Worm (Caenorhabditis elegans) whole organism, L4 larva: ENCODE results near the gene B0244.4.

Experiments
- ama-1 ChIP-seq: fragments of 150-350 bp; optimal IDR thresholded peaks from 2 replicates; lab custom pipeline; 2014; ENCODE audit warnings: inconsistent platforms, mixed read lengths
- ceh-44 ChIP-seq: fragments of 200-800 bp; sonication (Bioruptor generic); IDR thresholded peaks from 2 replicates; pipeline ENCODE4 v1.3.6; 2022; ENCODE audit warnings: missing genetic modification reagents, missing genetic modification characterization, missing compliant biosample characterization
- ceh-82 ChIP-seq: sonication (generic microtip); optimal IDR thresholded peaks from 2 replicates; lab custom pipeline; 2017; ENCODE audit warnings: missing biosample characterization, missing genetic modification characterization
- cey-2 ChIP-seq: sonication (generic microtip); optimal IDR thresholded peaks from 3 replicates; lab custom pipeline; 2017; ENCODE audit warnings: missing genetic modification characterization, mild to moderate bottlenecking, missing compliant biosample characterization, antibody characterized with exemption, borderline replicate concordance; ENCODE audit not compliant: insufficient read depth
- dpl-1 ChIP-seq: fragments of 150-350 bp; optimal IDR thresholded peaks from 2 replicates; lab custom pipeline; 2014; ENCODE audit warnings: missing biosample characterization, missing genetic modification reagents, missing genetic modification characterization
- egl-43 ChIP-seq: fragments of 200-800 bp; sonication (Bioruptor generic); IDR thresholded peaks from 2 replicates; pipeline ENCODE4 v1.3.6; 2022; ENCODE audit warnings: missing genetic modification reagents, missing genetic modification characterization, missing compliant biosample characterization
- lin-39 ChIP-seq: fragments of 150-350 bp; optimal IDR thresholded peaks from 2 replicates; lab custom pipeline; 2014; ENCODE audit warnings: missing biosample characterization, missing genetic modification reagents, missing genetic modification characterization
- skn-1 ChIP-seq: fragments of 150-350 bp; optimal IDR thresholded peaks from 2 replicates; lab custom pipeline; 2014; ENCODE audit warnings: missing biosample characterization, missing genetic modification characterization
- snpc-1.2 ChIP-seq: fragments of 200-800 bp; sonication (Bioruptor generic); IDR thresholded peaks from 2 replicates; pipeline ENCODE4 v1.3.6; 2022; ENCODE audit warnings: missing genetic modification reagents, missing genetic modification characterization, missing compliant biosample characterization
- unc-39 ChIP-seq: sonication (generic microtip); optimal IDR thresholded peaks from 2 replicates; lab custom pipeline; 2017; ENCODE audit warnings: missing biosample characterization, missing genetic modification characterization
- unc-62 ChIP-seq, 3 experiments: fragments of 150-350 bp in 1 of 3; sonication (generic microtip); optimal IDR thresholded peaks in 2 of 3; peaks in 1 of 3; 1 replicate in 1 of 3; 2 replicates in 2 of 3; lab custom pipeline; 2014 to 2017; ENCODE audit warnings: missing biosample characterization in 3 of 3, missing genetic modification characterization in 3 of 3, missing genetic modification reagents in 3 of 3, missing genotype in 1 of 3
- vab-7 ChIP-seq: fragments of 200-800 bp; sonication (Bioruptor generic); IDR thresholded peaks from 2 replicates; pipeline ENCODE4 v1.3.6; 2022; ENCODE audit warnings: missing genetic modification reagents, missing genetic modification characterization, missing compliant biosample characterization
- ztf-11 ChIP-seq: fragments of 150-350 bp; optimal IDR thresholded peaks from 2 replicates; lab custom pipeline; 2014; ENCODE audit warnings: missing biosample characterization, missing genetic modification characterization

DNA sequence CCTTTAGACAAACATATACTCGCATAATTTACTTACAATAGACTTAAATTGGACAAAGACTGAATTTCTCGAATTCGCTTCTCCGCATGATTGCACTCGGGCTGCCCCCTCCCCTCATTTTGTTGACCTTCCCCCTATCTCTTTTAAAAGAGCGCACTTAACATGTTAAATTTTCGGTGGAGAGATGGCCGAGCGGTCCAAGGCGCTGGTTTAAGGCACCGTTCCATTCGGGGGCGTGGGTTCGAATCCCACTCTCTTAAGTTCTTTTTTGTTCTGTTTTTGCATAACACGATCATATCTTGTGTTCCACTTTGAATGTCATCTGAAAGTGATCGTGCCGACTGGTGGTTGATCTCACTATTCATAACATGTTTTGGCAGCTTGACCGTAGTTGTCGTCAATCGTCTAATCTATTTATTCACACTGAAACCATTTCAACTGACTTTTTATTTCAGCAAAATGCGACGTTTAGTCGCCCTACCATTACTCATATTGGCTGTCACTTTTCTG lies 22.5 kb downstream of the B0244.4 start, which contains the start of gene cutl-23:
- TF ChIP-seq ceh-44 (GFP tag; lab: Robert Waterston, UW) = peak; percentile 61; the same call in 1 of the 2 replicates
- peak; percentile 85 for TF ChIP-seq egl-43 (GFP tag; lab: Robert Waterston, UW)
- no peak for TF ChIP-seq ceh-82
- TF ChIP-seq snpc-1.2 = peak; percentile 65
- TF ChIP-seq dpl-1 (GFP tag; lab: Kevin White, UChicago) = no peak
- no peak for TF ChIP-seq cey-2 (tag; lab: Kevin White, UChicago)
- TF ChIP-seq ama-1 (lab: Kevin White, UChicago) = no peak
- TF ChIP-seq unc-62 (GFP tag; optimal IDR thresholded peaks at IDR 0.05 in 1 of 2; lab: Kevin White, UChicago) = no peak
- no peak for TF ChIP-seq unc-62 (tag; optimal IDR thresholded peaks at IDR 0.05; lab: Kevin White, UChicago)
- no peak for TF ChIP-seq ztf-11 (tag; lab: Kevin White, UChicago)
- TF ChIP-seq vab-7 (GFP tag; lab: Robert Waterston, UW) = peak; percentile 86
- no peak for TF ChIP-seq skn-1
- no peak for TF ChIP-seq unc-39 (tag; lab: Kevin White, UChicago)
- no peak for TF ChIP-seq lin-39 (tag; lab: Kevin White, UChicago)
